Worm (Caenorhabditis elegans) whole organism, mixed stage, embryonic: ENCODE data around the gene R08A2.9.

Source experiments
- M03D4.4 ChIP-seq: sonication (generic microtip); optimal IDR thresholded peaks from 2 replicates; lab custom pipeline; 2017; ENCODE audit warnings: mild to moderate bottlenecking, missing genetic modification characterization, missing compliant biosample characterization
- ces-1 ChIP-seq: fragments of 150-350 bp; optimal IDR thresholded peaks from 2 replicates; lab custom pipeline; 2014; ENCODE audit warnings: missing biosample characterization, missing genetic modification reagents, missing genetic modification characterization
- flh-1 ChIP-seq: fragments of 200-800 bp; sonication (Bioruptor generic); optimal IDR thresholded peaks from 2 replicates; lab custom pipeline; 2018; ENCODE audit warnings: mild to moderate bottlenecking, missing genetic modification characterization, moderate library complexity, missing compliant biosample characterization
- lsy-2 ChIP-seq: fragments of 150-350 bp; optimal IDR thresholded peaks from 2 replicates; lab custom pipeline; 2014; ENCODE audit warnings: missing biosample characterization, missing genetic modification characterization
- nhr-76 ChIP-seq: sonication (generic microtip); optimal IDR thresholded peaks from 2 replicates; lab custom pipeline; 2017; ENCODE audit warnings: missing biosample characterization, missing genetic modification characterization
- sem-2 ChIP-seq: fragments of 200-800 bp; sonication (Bioruptor generic); optimal IDR thresholded peaks from 2 replicates; lab custom pipeline; 2018; ENCODE audit warnings: mild to moderate bottlenecking, missing genetic modification characterization, missing compliant biosample characterization
- unc-62 ChIP-seq: fragments of 150-350 bp; optimal IDR thresholded peaks from 2 replicates; lab custom pipeline; 2014; ENCODE audit warnings: missing biosample characterization, missing genetic modification reagents, missing genetic modification characterization
- ztf-11 ChIP-seq: fragments of 150-350 bp; optimal IDR thresholded peaks from 2 replicates; lab custom pipeline; 2014; ENCODE audit warnings: missing biosample characterization, missing genetic modification characterization

DNA sequence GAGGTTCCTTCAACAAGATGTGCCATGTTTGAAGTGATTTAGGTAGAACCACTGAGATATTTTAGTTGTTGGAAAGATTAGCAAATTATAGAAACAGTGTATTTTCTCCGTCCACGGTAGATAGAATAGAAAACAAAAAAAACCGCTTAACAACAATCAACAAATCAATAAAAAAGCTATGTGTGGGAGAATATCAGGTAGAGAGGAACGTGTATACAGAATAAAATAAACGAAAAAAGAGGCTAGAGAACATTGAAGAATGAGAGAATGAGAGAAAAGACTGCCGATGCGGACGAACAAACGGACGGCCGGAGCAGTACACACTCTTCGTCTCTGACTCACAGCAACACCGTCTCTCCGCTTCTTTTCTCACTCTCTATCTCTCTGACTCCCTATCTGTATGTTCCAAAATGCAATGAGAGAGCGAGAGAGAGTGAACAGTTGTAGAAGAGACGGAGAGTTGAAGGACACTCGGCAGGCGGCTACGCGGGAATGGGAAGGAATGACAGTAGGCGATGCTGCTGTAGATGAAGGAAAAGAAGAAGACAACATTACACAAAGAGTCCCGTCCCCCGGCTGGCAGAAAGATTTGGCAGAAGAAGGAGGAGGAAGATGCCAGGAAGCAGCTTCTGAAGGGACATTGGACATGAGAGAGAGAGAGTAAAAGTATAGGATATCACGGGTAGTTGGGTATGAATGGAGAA is 11.3 kb upstream of the R08A2.9 start, which contains the start of gene unc-112:
- TF ChIP-seq flh-1 (no peak), nhr-76 (no peak), lsy-2 (tag; lab: Kevin White, UChicago) (peak; percentile 35), sem-2 (no peak), M03D4.4 (peak; percentile 42), unc-62 (GFP tag; lab: Kevin White, UChicago) (peak; percentile 97), ztf-11 (tag; lab: Kevin White, UChicago) (peak; percentile 78), ces-1 (GFP tag; lab: Kevin White, UChicago) (peak; percentile 90)
